Worm (Caenorhabditis elegans) whole organism, L3 larva: ENCODE data around the gene Y23B4A.1.

Source experiments
- R02D3.7 ChIP-seq: fragments of 150-350 bp; optimal IDR thresholded peaks from 2 replicates; lab custom pipeline; 2014; ENCODE audit warnings: missing biosample characterization, missing genetic modification characterization
- ZK546.5 ChIP-seq: sonication (generic microtip); optimal IDR thresholded peaks from 2 replicates; lab custom pipeline; 2017; ENCODE audit warnings: missing biosample characterization, missing genetic modification characterization
- aly-2 ChIP-seq: fragments of 150-350 bp; optimal IDR thresholded peaks from 2 replicates; lab custom pipeline; 2014; ENCODE audit warnings: missing biosample characterization, missing genetic modification characterization
- ama-1 ChIP-seq: fragments of 150-350 bp; optimal IDR thresholded peaks from 2 replicates; lab custom pipeline; 2018
- ceh-16 ChIP-seq: sonication (generic microtip); optimal IDR thresholded peaks from 2 replicates; lab custom pipeline; 2017; ENCODE audit warnings: missing biosample characterization, missing genetic modification characterization
- ceh-28 ChIP-seq: fragments of 150-350 bp; optimal IDR thresholded peaks from 2 replicates; lab custom pipeline; 2014; ENCODE audit warnings: missing biosample characterization, missing genetic modification reagents, missing genetic modification characterization
- ceh-82 ChIP-seq: fragments of 150-350 bp; optimal IDR thresholded peaks from 2 replicates; lab custom pipeline; 2014; ENCODE audit warnings: missing biosample characterization, missing genetic modification characterization
- ceh-9 ChIP-seq: sonication (generic microtip); optimal IDR thresholded peaks from 2 replicates; lab custom pipeline; 2018; ENCODE audit warnings: missing biosample characterization, missing genetic modification characterization
- daf-12 ChIP-seq: fragments of 150-350 bp; optimal IDR thresholded peaks from 2 replicates; lab custom pipeline; 2014; ENCODE audit warnings: missing biosample characterization, missing genetic modification reagents, missing genetic modification characterization
- egl-5 ChIP-seq: fragments of 150-350 bp; optimal IDR thresholded peaks from 2 replicates; lab custom pipeline; 2017; ENCODE audit warnings: missing biosample characterization, missing genetic modification reagents, missing genetic modification characterization, inconsistent platforms
- elt-1 ChIP-seq: fragments of 150-350 bp; optimal IDR thresholded peaks from 2 replicates; lab custom pipeline; 2014; ENCODE audit warnings: missing biosample characterization, missing genetic modification characterization
- elt-3 ChIP-seq, 3 experiments: fragments of 150-350 bp in 1 of 3; sonication (generic microtip) in 2 of 3; optimal IDR thresholded peaks; 2 replicates in 2 of 3; 4 replicates in 1 of 3; lab custom pipeline; 2014 to 2017; ENCODE audit warnings: missing biosample characterization in 3 of 3, missing genetic modification characterization in 3 of 3
- eor-1 ChIP-seq, 2 experiments: fragments of 150-350 bp; optimal IDR thresholded peaks; 2 replicates each; lab custom pipeline; 2014 to 2018; ENCODE audit warnings: missing biosample characterization in 2 of 2, missing genetic modification characterization in 2 of 2
- fkh-10 ChIP-seq: sonication (generic microtip); optimal IDR thresholded peaks from 2 replicates; lab custom pipeline; 2017; ENCODE audit warnings: missing biosample characterization, missing genetic modification reagents, missing genetic modification characterization
- fos-1 ChIP-seq: fragments of 150-350 bp; optimal IDR thresholded peaks from 2 replicates; lab custom pipeline; 2014; ENCODE audit warnings: missing biosample characterization, missing genetic modification characterization
- hmg-11 ChIP-seq: sonication (generic microtip); optimal IDR thresholded peaks from 2 replicates; lab custom pipeline; 2016; ENCODE audit warnings: missing genetic modification characterization, missing compliant biosample characterization
- jun-1 ChIP-seq: fragments of 150-350 bp; optimal IDR thresholded peaks from 2 replicates; lab custom pipeline; 2014; ENCODE audit warnings: missing biosample characterization, missing genetic modification reagents, missing genetic modification characterization
- lin-15B ChIP-seq: fragments of 150-350 bp; optimal IDR thresholded peaks from 2 replicates; lab custom pipeline; 2014; ENCODE audit warnings: missing biosample characterization, missing genetic modification characterization
- lin-39 ChIP-seq: fragments of 150-350 bp; optimal IDR thresholded peaks from 2 replicates; lab custom pipeline; 2018; ENCODE audit warnings: missing biosample characterization, missing genetic modification reagents, missing genetic modification characterization
- mdl-1 ChIP-seq: fragments of 150-350 bp; optimal IDR thresholded peaks from 2 replicates; lab custom pipeline; 2014; ENCODE audit warnings: missing biosample characterization, missing genetic modification characterization
- mml-1 ChIP-seq: fragments of 150-350 bp; sonication (generic microtip); optimal IDR thresholded peaks from 3 replicates; lab custom pipeline; 2014; ENCODE audit warnings: missing biosample characterization, missing genetic modification characterization
- nfya-1 ChIP-seq: sonication (generic microtip); optimal IDR thresholded peaks from 2 replicates; lab custom pipeline; 2017; ENCODE audit warnings: missing genetic modification characterization, mild to moderate bottlenecking, missing compliant biosample characterization, antibody characterized with exemption, moderate library complexity; ENCODE audit not compliant: insufficient read depth
- nhr-11 ChIP-seq: fragments of 150-350 bp; optimal IDR thresholded peaks from 2 replicates; lab custom pipeline; 2014; ENCODE audit warnings: missing biosample characterization, missing genetic modification characterization
- nhr-23 ChIP-seq: fragments of 150-350 bp; optimal IDR thresholded peaks from 2 replicates; lab custom pipeline; 2014; ENCODE audit warnings: missing biosample characterization, missing genetic modification reagents, missing genetic modification characterization
- nhr-237 ChIP-seq: fragments of 150-350 bp; optimal IDR thresholded peaks from 2 replicates; lab custom pipeline; 2014; ENCODE audit warnings: missing biosample characterization, missing genetic modification characterization
- nhr-28 ChIP-seq: fragments of 150-350 bp; optimal IDR thresholded peaks from 2 replicates; lab custom pipeline; 2014; ENCODE audit warnings: missing biosample characterization, missing genetic modification characterization
- nhr-43 ChIP-seq: sonication (generic microtip); optimal IDR thresholded peaks from 2 replicates; lab custom pipeline; 2016; ENCODE audit warnings: mild to moderate bottlenecking, missing genetic modification characterization, missing compliant biosample characterization; ENCODE audit not compliant: poor library complexity, severe bottlenecking
- nhr-67 ChIP-seq: fragments of 150-350 bp; optimal IDR thresholded peaks from 2 replicates; lab custom pipeline; 2014; ENCODE audit warnings: missing biosample characterization, missing genetic modification characterization
- nhr-76 ChIP-seq: fragments of 150-350 bp; sonication (generic microtip); optimal IDR thresholded peaks from 5 replicates; lab custom pipeline; 2014; ENCODE audit warnings: missing biosample characterization, missing genetic modification characterization
- pha-4 ChIP-seq: fragments of 150-350 bp; optimal IDR thresholded peaks from 2 replicates; lab custom pipeline; 2014; ENCODE audit warnings: missing biosample characterization, missing genetic modification reagents, missing genetic modification characterization
- pqm-1 ChIP-seq: fragments of 150-350 bp; optimal IDR thresholded peaks from 2 replicates; lab custom pipeline; 2017; ENCODE audit warnings: missing biosample characterization, missing genetic modification characterization, inconsistent platforms
- sea-2 ChIP-seq: fragments of 150-350 bp; sonication (generic microtip); optimal IDR thresholded peaks from 4 replicates; lab custom pipeline; 2014; ENCODE audit warnings: missing biosample characterization, missing genetic modification reagents, missing genetic modification characterization
- skn-1 ChIP-seq: fragments of 150-350 bp; optimal IDR thresholded peaks from 2 replicates; lab custom pipeline; 2014; ENCODE audit warnings: missing biosample characterization, missing genetic modification characterization
- snpc-4 ChIP-seq: fragments of 150-350 bp; optimal IDR thresholded peaks from 2 replicates; lab custom pipeline; 2014; ENCODE audit warnings: missing biosample characterization, missing genetic modification characterization
- tbx-2 ChIP-seq: sonication (generic microtip); optimal IDR thresholded peaks from 2 replicates; lab custom pipeline; 2016; ENCODE audit warnings: mild to moderate bottlenecking, missing genetic modification characterization, missing compliant biosample characterization
- unc-39 ChIP-seq: sonication (generic microtip); optimal IDR thresholded peaks from 4 replicates; lab custom pipeline; 2017; ENCODE audit warnings: missing biosample characterization, missing genetic modification characterization
- ztf-11 ChIP-seq: fragments of 150-350 bp; optimal IDR thresholded peaks from 2 replicates; lab custom pipeline; 2014; ENCODE audit warnings: missing biosample characterization, missing genetic modification characterization
- ztf-4 ChIP-seq: fragments of 150-350 bp; optimal IDR thresholded peaks from 2 replicates; lab custom pipeline; 2014; ENCODE audit warnings: missing biosample characterization, missing genetic modification characterization

Y23B4A.1 gene

ce11 chrX:5897038-5897437, 20.1 kb downstream of the Y23B4A.1 start, which contains the start of gene tbc-16:
tbc-16 (plus strand) TSS chrX:5897338.
- TF ChIP-seq nhr-28 (no peak), skn-1 (no peak), mdl-1 (tag; lab: Kevin White, UChicago) (no peak), egl-5 (tag; lab: Kevin White, UChicago) (no peak)
- TF ChIP-seq, all 47 proteins: peak for 0

DNA sequence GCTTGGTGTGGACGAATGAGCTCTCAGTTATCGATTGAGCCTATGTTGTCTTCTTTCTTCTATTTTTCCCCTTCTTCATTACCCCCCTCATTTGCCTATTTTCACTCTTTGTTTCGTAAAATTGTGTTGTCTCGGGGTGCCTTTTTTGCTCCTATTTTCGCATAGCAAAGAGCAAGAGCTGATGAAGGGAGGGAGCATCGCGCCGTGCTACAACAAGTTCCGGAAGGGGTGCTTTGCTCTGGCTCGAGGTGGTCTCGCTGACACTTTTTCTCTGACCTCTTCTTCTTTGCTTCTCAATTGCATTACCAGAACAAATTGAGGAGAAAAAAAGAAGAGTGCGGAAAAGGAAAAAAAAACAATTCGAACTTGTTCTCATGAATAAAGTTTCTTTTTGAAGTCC, 21.2 kb downstream of the Y23B4A.1 start:
- TF ChIP-seq fkh-10 (GFP tag; lab: Kevin White, UChicago) (peak; percentile 93), lin-39 (peak; percentile 35), sea-2 (GFP tag; lab: Kevin White, UChicago) (peak; percentile 33), nhr-67 (no peak), nfya-1 (tag; lab: Kevin White, UChicago) (peak; percentile 11), tbx-2 (no peak), nhr-43 (no peak), pqm-1 (no peak)

DNA sequence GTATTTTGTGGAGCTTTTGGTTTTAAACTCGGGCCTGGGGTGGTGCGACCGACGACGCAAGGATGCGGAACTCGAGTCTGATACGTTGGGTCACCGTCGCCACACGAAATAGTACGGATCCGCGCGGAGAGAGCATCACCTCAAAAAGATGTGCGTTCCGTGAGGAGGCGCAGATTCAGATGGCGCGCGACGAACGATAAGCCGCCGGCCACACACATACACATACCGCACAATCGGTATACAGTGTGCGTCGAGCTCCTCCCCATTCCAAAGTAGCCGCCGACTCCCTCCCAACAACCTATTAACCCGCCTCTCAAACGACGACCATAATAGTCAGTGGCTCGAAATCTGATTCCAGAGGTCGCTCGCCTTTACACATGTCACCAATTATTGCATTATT, 27.1 kb downstream of the Y23B4A.1 start, which contains the start of gene F49E10.2:
Gene F49E10.2 (plus strand): TSS at position 301 of the 400 bp plus-strand sequence.
- TF ChIP-seq lin-15B (tag; lab: Kevin White, UChicago) (no peak), nhr-23 (tag; lab: Kevin White, UChicago) (no peak), fkh-10 (GFP tag; lab: Kevin White, UChicago) (no peak), egl-5 (tag; lab: Kevin White, UChicago) (no peak), mdl-1 (tag; lab: Kevin White, UChicago) (no peak), daf-12 (no peak), hmg-11 (tag; lab: Kevin White, UChicago) (no peak), pha-4 (tag; lab: Kevin White, UChicago) (no peak), nhr-67 (no peak), sea-2 (GFP tag; lab: Kevin White, UChicago) (no peak), ama-1 (no peak), eor-1 (tag; optimal IDR thresholded peaks at IDR 0.05; lab: Kevin White, UChicago) (no peak), unc-39 (tag; lab: Kevin White, UChicago) (no peak), pqm-1 (no peak), aly-2 (tag; lab: Kevin White, UChicago) (no peak), ZK546.5 (no peak), nhr-43 (no peak), tbx-2 (no peak), snpc-4 (tag; lab: Kevin White, UChicago) (no peak), ztf-4 (tag; lab: Kevin White, UChicago) (no peak)

- TF ChIP-seq R02D3.7 (no peak), nhr-76 (tag; lab: Kevin White, UChicago) (no peak), fos-1 (tag; lab: Kevin White, UChicago) (no peak), elt-3 (tag; optimal IDR thresholded peaks at IDR 0.05; lab: Kevin White, UChicago) (no peak), ceh-28 (tag; lab: Kevin White, UChicago) (no peak), fkh-10 (GFP tag; lab: Kevin White, UChicago) (no peak), nhr-67 (no peak), ztf-4 (tag; lab: Kevin White, UChicago) (no peak), mml-1 (tag; lab: Kevin White, UChicago) (no peak), snpc-4 (tag; lab: Kevin White, UChicago) (no peak), nhr-28 (no peak), tbx-2 (no peak), nhr-11 (no peak), nhr-43 (no peak), jun-1 (tag; lab: Kevin White, UChicago) (no peak), nhr-237 (tag; lab: Kevin White, UChicago) (no peak), ztf-11 (tag; lab: Kevin White, UChicago) (no peak), ceh-82 (tag; lab: Kevin White, UChicago) (no peak), sea-2 (GFP tag; lab: Kevin White, UChicago) (no peak), ceh-9 (no peak)
Measured at ce11 chrX:5885565-5885964, 31.6 kb downstream of the Y23B4A.1 start, which contains the start of gene flp-7. flp-7 (plus strand) TSS chrX:5885865.

- TF ChIP-seq fkh-10 (GFP tag; lab: Kevin White, UChicago) (peak; percentile 50), nhr-237 (tag; lab: Kevin White, UChicago) (no peak), elt-1 (tag; lab: Kevin White, UChicago) (no peak), ceh-9 (no peak), ceh-16 (no peak)
- TF ChIP-seq, all 47 proteins: peak for 1
Measured at ce11 chrX:5877039-5877438, 40.1 kb downstream of the Y23B4A.1 start.
